Fruit fly (Drosophila melanogaster) whole organism, embryonic: ENCODE data around the gene Pex7.

Experiments
- Ada2b ChIP-seq: fragments of 200-800 bp; sonication (Bioruptor generic); IDR thresholded peaks from 2 replicates; pipeline ENCODE4 v1.3.6; 2022; ENCODE audit warnings: missing biosample characterization, missing genetic modification characterization
- Bteb2 ChIP-seq: fragments of 200-800 bp; sonication (Bioruptor generic); optimal IDR thresholded peaks from 2 replicates; lab custom pipeline; 2016; ENCODE audit warnings: missing biosample characterization, missing genetic modification characterization
- CG10366 ChIP-seq: fragments of 200-800 bp; sonication (Bioruptor generic); IDR thresholded peaks from 2 replicates; pipeline ENCODE4 v1.3.6; 2022; ENCODE audit warnings: missing biosample characterization, missing genetic modification characterization
- CG10979 ChIP-seq: fragments of 200-800 bp; sonication (Bioruptor generic); optimal IDR thresholded peaks from 2 replicates; lab custom pipeline; 2018; ENCODE audit warnings: missing biosample characterization, mild to moderate bottlenecking, missing genetic modification characterization, moderate library complexity
- CG11456 ChIP-seq: fragments of 200-800 bp; sonication (Bioruptor generic); IDR thresholded peaks from 3 replicates; pipeline ENCODE4 v1.3.6; 2022; ENCODE audit warnings: missing biosample characterization, missing genetic modification characterization
- CG12391 ChIP-seq: fragments of 200-800 bp; sonication (Bioruptor generic); optimal IDR thresholded peaks from 3 replicates; lab custom pipeline; 2018; ENCODE audit warnings: missing biosample characterization, mild to moderate bottlenecking, missing genetic modification characterization, moderate library complexity
- CG12659 ChIP-seq: fragments of 200-800 bp; sonication (Bioruptor generic); optimal IDR thresholded peaks from 3 replicates; lab custom pipeline; 2017; ENCODE audit warnings: mild to moderate bottlenecking, missing biosample characterization, missing genetic modification reagents, missing genetic modification characterization
- CG14441 ChIP-seq: fragments of 200-800 bp; sonication (Bioruptor generic); IDR thresholded peaks from 2 replicates; pipeline ENCODE4 v1.3.6; 2022; ENCODE audit warnings: missing biosample characterization, missing genetic modification characterization
- CG15011 ChIP-seq: fragments of 200-800 bp; sonication (Bioruptor generic); optimal IDR thresholded peaks from 3 replicates; lab custom pipeline; 2018; ENCODE audit warnings: missing biosample characterization, mild to moderate bottlenecking, missing genetic modification characterization
- CG16779 ChIP-seq: fragments of 200-800 bp; sonication (Bioruptor generic); IDR thresholded peaks from 2 replicates; pipeline ENCODE4 v1.3.6; 2022; ENCODE audit warnings: missing biosample characterization, missing genetic modification characterization
- CG16815 ChIP-seq: fragments of 200-800 bp; sonication (Bioruptor generic); optimal IDR thresholded peaks from 3 replicates; lab custom pipeline; 2017; ENCODE audit warnings: missing biosample characterization, mild to moderate bottlenecking, missing genetic modification characterization
- CG17186 ChIP-seq: fragments of 200-800 bp; sonication (Bioruptor generic); optimal IDR thresholded peaks from 3 replicates; lab custom pipeline; 2017; ENCODE audit warnings: missing biosample characterization, missing genetic modification reagents, missing genetic modification characterization
- CG2129 ChIP-seq: fragments of 200-800 bp; sonication (Bioruptor generic); IDR thresholded peaks from 2 replicates; pipeline ENCODE4 v1.3.6; 2022; ENCODE audit warnings: missing biosample characterization, missing genetic modification characterization; ENCODE audit not compliant: partially characterized antibody
- CG31224 ChIP-seq: fragments of 200-800 bp; sonication (Bioruptor generic); IDR thresholded peaks from 2 replicates; pipeline ENCODE4 v1.3.6; 2022; ENCODE audit warnings: missing biosample characterization, missing genetic modification characterization
- CG33213 ChIP-seq: fragments of 200-800 bp; sonication (Bioruptor generic); optimal IDR thresholded peaks from 3 replicates; lab custom pipeline; 2016; ENCODE audit warnings: missing biosample characterization, missing genetic modification characterization
- CG4820 ChIP-seq: fragments of 200-800 bp; sonication (Bioruptor generic); optimal IDR thresholded peaks from 3 replicates; lab custom pipeline; 2016; ENCODE audit warnings: missing biosample characterization, missing genetic modification characterization
- CG6175 ChIP-seq: fragments of 200-800 bp; sonication (Bioruptor generic); IDR thresholded peaks from 3 replicates; pipeline ENCODE4 v1.3.6; 2022; ENCODE audit warnings: missing biosample characterization, missing genetic modification characterization
- CG6765 ChIP-seq: fragments of 200-800 bp; sonication (Bioruptor generic); optimal IDR thresholded peaks from 3 replicates; lab custom pipeline; 2017; ENCODE audit warnings: missing biosample characterization, mild to moderate bottlenecking, missing genetic modification characterization
- CG7271 ChIP-seq: fragments of 200-800 bp; sonication (Bioruptor generic); optimal IDR thresholded peaks from 2 replicates; lab custom pipeline; 2018; ENCODE audit warnings: missing biosample characterization, mild to moderate bottlenecking, missing genetic modification characterization, moderate library complexity
- CG7786 ChIP-seq: fragments of 200-800 bp; sonication (Bioruptor generic); optimal IDR thresholded peaks from 2 replicates; lab custom pipeline; 2016; ENCODE audit warnings: missing biosample characterization, missing genetic modification characterization
- CG8765 ChIP-seq: fragments of 200-800 bp; sonication (Bioruptor generic); IDR thresholded peaks from 2 replicates; pipeline ENCODE4 v1.3.6; 2022; ENCODE audit warnings: missing biosample characterization, missing genetic modification characterization
- CG9932 ChIP-seq: fragments of 200-800 bp; sonication (Bioruptor generic); IDR thresholded peaks from 2 replicates; pipeline ENCODE4 v1.3.6; 2022; ENCODE audit warnings: missing biosample characterization, missing genetic modification characterization
- CkIIα-i1 ChIP-seq: fragments of 200-800 bp; sonication (Bioruptor generic); IDR thresholded peaks from 2 replicates; pipeline ENCODE4 v1.3.6; 2022; ENCODE audit warnings: missing biosample characterization, missing genetic modification characterization
- Dip3 ChIP-seq: fragments of 200-800 bp; sonication (Bioruptor generic); optimal IDR thresholded peaks from 3 replicates; lab custom pipeline; 2016; ENCODE audit warnings: missing biosample characterization, missing genetic modification characterization
- Dp ChIP-seq: fragments of 200-800 bp; sonication (Bioruptor generic); optimal IDR thresholded peaks from 2 replicates; lab custom pipeline; 2018; ENCODE audit warnings: missing biosample characterization, mild to moderate bottlenecking, missing genetic modification characterization, moderate library complexity
- Fer3 ChIP-seq: fragments of 200-800 bp; sonication (Bioruptor generic); optimal IDR thresholded peaks from 2 replicates; lab custom pipeline; 2018; ENCODE audit warnings: missing biosample characterization, mild to moderate bottlenecking, missing genetic modification characterization, moderate library complexity
- HHEX ChIP-seq: fragments of 200-800 bp; sonication (Bioruptor generic); optimal IDR thresholded peaks from 3 replicates; lab custom pipeline; 2017; ENCODE audit warnings: missing biosample characterization, mild to moderate bottlenecking, missing genetic modification characterization, missing genetic modification reagents
- MESR4 ChIP-seq: fragments of 200-800 bp; sonication (Bioruptor generic); optimal IDR thresholded peaks from 2 replicates; lab custom pipeline; 2018; ENCODE audit warnings: missing biosample characterization, mild to moderate bottlenecking, missing genetic modification characterization, moderate library complexity
- Myb ChIP-seq: fragments of 200-800 bp; sonication (Bioruptor generic); optimal IDR thresholded peaks from 2 replicates; lab custom pipeline; 2016; ENCODE audit warnings: missing biosample characterization, missing genetic modification characterization
- Rfx ChIP-seq: fragments of 200-800 bp; sonication (Bioruptor generic); IDR thresholded peaks from 2 replicates; pipeline ENCODE4 v1.3.6; 2022; ENCODE audit warnings: missing biosample characterization, missing genetic modification characterization
- amos ChIP-seq: fragments of 200-800 bp; sonication (Bioruptor generic); IDR thresholded peaks from 2 replicates; pipeline ENCODE4 v1.3.6; 2022; ENCODE audit warnings: missing biosample characterization, missing genetic modification characterization; ENCODE audit not compliant: partially characterized antibody
- ci ChIP-seq: fragments of 200-800 bp; sonication (Bioruptor generic); IDR thresholded peaks from 3 replicates; pipeline ENCODE4 v1.3.6; 2022; ENCODE audit warnings: missing biosample characterization, missing genetic modification characterization
- corto ChIP-seq: fragments of 200-800 bp; sonication (Bioruptor generic); optimal IDR thresholded peaks from 2 replicates; lab custom pipeline; 2016; ENCODE audit warnings: missing biosample characterization, mild to moderate bottlenecking, missing genetic modification characterization, moderate library complexity
- danr ChIP-seq: fragments of 200-800 bp; sonication (Bioruptor generic); IDR thresholded peaks from 2 replicates; pipeline ENCODE4 v1.3.6; 2022; ENCODE audit warnings: missing biosample characterization, missing genetic modification characterization
- dm ChIP-seq: fragments of 200-800 bp; sonication (Bioruptor generic); optimal IDR thresholded peaks from 3 replicates; lab custom pipeline; 2016; ENCODE audit warnings: missing biosample characterization, missing genetic modification characterization
- ham ChIP-seq: fragments of 200-800 bp; sonication (Bioruptor generic); IDR thresholded peaks from 2 replicates; pipeline ENCODE4 v1.3.6; 2022; ENCODE audit warnings: missing biosample characterization, missing genetic modification characterization
- inv ChIP-seq: fragments of 200-800 bp; sonication (Bioruptor generic); IDR thresholded peaks from 2 replicates; pipeline ENCODE4 v1.3.6; 2022; ENCODE audit warnings: missing biosample characterization, missing genetic modification characterization; ENCODE audit not compliant: partially characterized antibody
- jing ChIP-seq: fragments of 200-800 bp; sonication (Bioruptor generic); optimal IDR thresholded peaks from 2 replicates; lab custom pipeline; 2018; ENCODE audit warnings: missing biosample characterization, mild to moderate bottlenecking, missing genetic modification characterization
- knrl ChIP-seq: fragments of 200-800 bp; sonication (Bioruptor generic); IDR thresholded peaks from 3 replicates; pipeline ENCODE4 v1.3.6; 2022; ENCODE audit warnings: missing biosample characterization, missing genetic modification characterization; ENCODE audit not compliant: partially characterized antibody
- lmd ChIP-seq: fragments of 200-800 bp; sonication (Bioruptor generic); IDR thresholded peaks from 2 replicates; pipeline ENCODE4 v1.3.6; 2022; ENCODE audit warnings: missing biosample characterization, missing genetic modification characterization
- org-1 ChIP-seq: fragments of 200-800 bp; sonication (Bioruptor generic); optimal IDR thresholded peaks from 2 replicates; lab custom pipeline; 2017; ENCODE audit warnings: missing biosample characterization, missing genetic modification characterization
- p53 ChIP-seq: fragments of 200-800 bp; sonication (Bioruptor generic); optimal IDR thresholded peaks from 2 replicates; lab custom pipeline; 2016; ENCODE audit warnings: missing biosample characterization, missing genetic modification characterization
- repo ChIP-seq: fragments of 200-800 bp; sonication (Bioruptor generic); optimal IDR thresholded peaks from 2 replicates; lab custom pipeline; 2016; ENCODE audit warnings: missing biosample characterization, missing genetic modification characterization
- seq ChIP-seq: fragments of 200-800 bp; sonication (Bioruptor generic); IDR thresholded peaks from 2 replicates; pipeline ENCODE4 v1.3.6; 2022; ENCODE audit warnings: missing biosample characterization, missing genetic modification characterization
- slbo ChIP-seq: fragments of 200-800 bp; sonication (Bioruptor generic); IDR thresholded peaks from 2 replicates; pipeline ENCODE4 v1.3.6; 2022; ENCODE audit warnings: missing biosample characterization, missing genetic modification characterization
- slou ChIP-seq: fragments of 200-800 bp; sonication (Bioruptor generic); optimal IDR thresholded peaks from 3 replicates; lab custom pipeline; 2016; ENCODE audit warnings: missing biosample characterization, missing genetic modification characterization
- tll ChIP-seq, 2 experiments: fragments of 200-800 bp in 1 of 2; fragments of >200 bp in 1 of 2; sonication (Bioruptor generic) in 1 of 2; optimal IDR thresholded peaks; 2 replicates each; lab custom pipeline; 2017 to 2019; ENCODE audit warnings: missing biosample characterization in 2 of 2, missing genetic modification characterization in 2 of 2, mild to moderate bottlenecking in 1 of 2, moderate library complexity in 1 of 2
- trem ChIP-seq: fragments of 200-800 bp; optimal IDR thresholded peaks from 3 replicates; lab custom pipeline; 2019; ENCODE audit warnings: missing biosample characterization, mild to moderate bottlenecking, missing genetic modification characterization, moderate library complexity
- twi ChIP-seq: fragments of 200-800 bp; optimal IDR thresholded peaks from 2 replicates; lab custom pipeline; 2019; ENCODE audit warnings: missing biosample characterization, mild to moderate bottlenecking, missing genetic modification characterization, moderate library complexity
- vnd ChIP-seq: fragments of 200-800 bp; sonication (Bioruptor generic); IDR thresholded peaks from 3 replicates; pipeline ENCODE4 v1.3.6; 2022; ENCODE audit warnings: missing biosample characterization, missing genetic modification characterization; ENCODE audit not compliant: partially characterized antibody
- zf30C ChIP-seq: fragments of 200-800 bp; sonication (Bioruptor generic); optimal IDR thresholded peaks from 3 replicates; lab custom pipeline; 2018; ENCODE audit warnings: missing biosample characterization, mild to moderate bottlenecking, missing genetic modification characterization

Gene Pex7

DNA sequence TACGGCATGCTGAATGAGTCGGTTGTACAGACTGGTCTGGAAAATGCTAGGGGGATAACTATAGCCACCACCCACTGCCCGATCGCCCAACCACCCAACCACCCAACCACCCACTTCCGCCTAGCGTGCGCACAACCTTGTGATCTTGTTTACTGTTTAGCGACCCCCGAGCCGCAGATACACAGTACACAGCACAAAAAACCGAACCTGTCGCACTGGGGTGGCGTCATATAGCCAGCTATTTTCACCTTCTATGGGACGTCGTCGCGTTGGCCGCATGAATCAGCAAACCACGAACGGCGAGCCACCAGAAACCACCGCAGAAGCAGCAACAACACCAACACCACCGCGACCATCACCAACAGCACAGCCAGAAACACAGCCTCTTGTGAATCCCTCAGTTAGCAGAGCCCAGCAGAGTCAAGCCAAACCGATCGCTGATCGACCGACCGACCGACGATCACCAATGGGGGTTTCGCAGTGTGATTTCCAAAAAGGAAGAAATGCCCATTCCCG is 28.1 kb downstream of the Pex7 start (continued):
- 0 out of 2 replicates have a peak, but pooled peaks have one; percentile 12 for TF ChIP-seq CG10366 (GFP tag; lab: Robert Waterston, UW)
- no peak for TF ChIP-seq Dip3 (GFP tag; lab: Kevin White, UChicago)
- TF ChIP-seq Dp (GFP tag; lab: Kevin White, UChicago) = no peak
- 0 out of 2 replicates have a peak, but pooled peaks have one; percentile 18 for TF ChIP-seq CG14441 (GFP tag; lab: Robert Waterston, UW)
- no peak for TF ChIP-seq CG31224 (GFP tag; lab: Robert Waterston, UW)
- TF ChIP-seq CG10979 (tag; lab: Kevin White, UChicago) = no peak
- no peak for TF ChIP-seq lmd
- TF ChIP-seq Rfx = peak; percentile 40; the same call in 1 of the 2 replicates
- peak; percentile 54 for TF ChIP-seq CG9932 (GFP tag; lab: Robert Waterston, UW)
- TF ChIP-seq slbo (GFP tag; lab: Robert Waterston, UW) = no peak
- no peak for TF ChIP-seq slou (GFP tag; lab: Kevin White, UChicago)
- peak; percentile 22 for TF ChIP-seq CG6765 (GFP tag; lab: Kevin White, UChicago)
- no peak for TF ChIP-seq CG12659 (GFP tag; lab: Kevin White, UChicago)
- no peak for TF ChIP-seq CG16815 (GFP tag; lab: Kevin White, UChicago)
- no peak for TF ChIP-seq CG2129
- TF ChIP-seq amos (GFP tag; lab: Robert Waterston, UW) = no peak
- no peak for TF ChIP-seq org-1 (GFP tag; lab: Kevin White, UChicago)
- no peak for TF ChIP-seq CkIIα-i1 (GFP tag; lab: Robert Waterston, UW)
- no peak for TF ChIP-seq vnd
- TF ChIP-seq inv (GFP tag; lab: Robert Waterston, UW) = no peak
- no peak for TF ChIP-seq knrl
- TF ChIP-seq ham = no peak
- TF ChIP-seq Bteb2 (GFP tag; lab: Kevin White, UChicago) = no peak
- no peak for TF ChIP-seq CG12391 (tag; lab: Kevin White, UChicago)
- no peak for TF ChIP-seq Myb
- TF ChIP-seq CG16779 (GFP tag; lab: Robert Waterston, UW) = no peak
- TF ChIP-seq danr (GFP tag; lab: Robert Waterston, UW) = no peak
- TF ChIP-seq trem (tag; lab: Kevin White, UChicago) = no peak
- TF ChIP-seq CG11456 (GFP tag; lab: Robert Waterston, UW) = no peak
- TF ChIP-seq CG17186 (GFP tag; lab: Kevin White, UChicago) = no peak
- TF ChIP-seq repo (GFP tag; lab: Kevin White, UChicago) = no peak
- no peak for TF ChIP-seq CG4820 (GFP tag; lab: Kevin White, UChicago)
- no peak for TF ChIP-seq CG7271 (tag; lab: Kevin White, UChicago)
- TF ChIP-seq p53 (GFP tag; lab: Kevin White, UChicago) = peak; percentile 6
- TF ChIP-seq Fer3 (tag; lab: Kevin White, UChicago) = no peak
- TF ChIP-seq CG8765 = no peak
- peak; percentile 36; the same call in 1 of the 3 replicates for TF ChIP-seq CG6175 (GFP tag; lab: Robert Waterston, UW)
- TF ChIP-seq HHEX (GFP tag; lab: Kevin White, UChicago) = no peak
- TF ChIP-seq corto (GFP tag; lab: Kevin White, UChicago) = no peak
- no peak for TF ChIP-seq CG33213 (GFP tag; lab: Kevin White, UChicago)
- TF ChIP-seq tll (GFP tag; optimal IDR thresholded peaks at IDR 0.05; lab: Kevin White, UChicago) = no peak
- TF ChIP-seq dm (GFP tag; lab: Kevin White, UChicago) = peak; percentile 17
- no peak for TF ChIP-seq twi (tag; lab: Kevin White, UChicago)
- no peak for TF ChIP-seq MESR4 (GFP tag; lab: Kevin White, UChicago)
- TF ChIP-seq Ada2b (GFP tag; lab: Robert Waterston, UW) = no peak
- TF ChIP-seq zf30C (GFP tag; lab: Kevin White, UChicago) = no peak
- no peak for TF ChIP-seq ci (GFP tag; lab: Robert Waterston, UW)
- peak; percentile 5 for TF ChIP-seq CG7786 (GFP tag; lab: Kevin White, UChicago)
- TF ChIP-seq jing (GFP tag; lab: Kevin White, UChicago) = no peak
- TF ChIP-seq CG15011 (GFP tag; lab: Kevin White, UChicago) = no peak
- TF ChIP-seq seq (GFP tag; lab: Robert Waterston, UW) = no peak
